Fruit fly (Drosophila melanogaster) whole organism, embryonic: Measurements from ENCODE around the gene CG13137.
A peak's percentile ranks its signal among the peaks of the same experiment; 100 is the strongest.

Source experiments
- Atf3 ChIP-seq: fragments of 200-800 bp; sonication (Bioruptor generic); optimal IDR thresholded peaks from 3 replicates; lab custom pipeline; 2016; ENCODE audit warnings: missing biosample characterization, missing genetic modification characterization
- Atf6 ChIP-seq: fragments of 200-800 bp; sonication (Bioruptor generic); IDR thresholded peaks from 2 replicates; pipeline ENCODE4 v1.3.6; 2022; ENCODE audit warnings: missing biosample characterization, missing genetic modification characterization
- Awh ChIP-seq: fragments of 200-800 bp; sonication (Bioruptor generic); IDR thresholded peaks from 2 replicates; pipeline ENCODE4, ENCODE4 v1.3.6; 2022; ENCODE audit warnings: missing biosample characterization, missing genetic modification characterization
- CG1024 ChIP-seq: fragments of 200-800 bp; sonication (Bioruptor generic); IDR thresholded peaks from 2 replicates; pipeline ENCODE4 v1.3.6; 2022; ENCODE audit warnings: missing biosample characterization, missing genetic modification characterization
- CG11085 ChIP-seq: fragments of 200-800 bp; sonication (Bioruptor generic); IDR thresholded peaks from 2 replicates; pipeline ENCODE4 v1.3.6; 2022; ENCODE audit warnings: missing biosample characterization, missing genetic modification characterization
- CG11247 ChIP-seq: fragments of 200-800 bp; sonication (Bioruptor generic); IDR thresholded peaks from 2 replicates; pipeline ENCODE4 v1.3.6; 2022; ENCODE audit warnings: missing biosample characterization, missing genetic modification characterization
- CG12155 ChIP-seq: fragments of 200-800 bp; sonication (Bioruptor generic); optimal IDR thresholded peaks from 3 replicates; lab custom pipeline; 2016; ENCODE audit warnings: missing biosample characterization, missing genetic modification characterization
- CG1233 ChIP-seq: fragments of 200-800 bp; sonication (Bioruptor generic); optimal IDR thresholded peaks from 4 replicates; lab custom pipeline; 2018; ENCODE audit warnings: missing biosample characterization, mild to moderate bottlenecking, missing genetic modification characterization
- CG12769 ChIP-seq: fragments of 200-800 bp; sonication (Bioruptor generic); optimal IDR thresholded peaks from 2 replicates; lab custom pipeline; 2019; ENCODE audit warnings: missing biosample characterization, mild to moderate bottlenecking, missing genetic modification characterization, moderate library complexity
- CG14050 ChIP-seq: fragments of 200-800 bp; sonication (Bioruptor generic); IDR thresholded peaks from 3 replicates; pipeline ENCODE4 v1.3.6; 2022; ENCODE audit warnings: missing biosample characterization, missing genetic modification characterization
- CG14710 ChIP-seq: fragments of 200-800 bp; sonication (Bioruptor generic); optimal IDR thresholded peaks from 3 replicates; lab custom pipeline; 2019; ENCODE audit warnings: missing biosample characterization, mild to moderate bottlenecking, missing genetic modification characterization, moderate library complexity
- CG15073 ChIP-seq: fragments of 200-800 bp; sonication (Bioruptor generic); optimal IDR thresholded peaks from 2 replicates; lab custom pipeline; 2016; ENCODE audit warnings: missing biosample characterization, missing genetic modification characterization
- CG17328 ChIP-seq: fragments of 200-800 bp; sonication (Bioruptor generic); IDR thresholded peaks from 2 replicates; pipeline ENCODE4 v1.3.6; 2022; ENCODE audit warnings: missing biosample characterization, missing genetic modification characterization
- CG1792 ChIP-seq: fragments of 200-800 bp; sonication (Bioruptor generic); optimal IDR thresholded peaks from 2 replicates; lab custom pipeline; 2016; ENCODE audit warnings: missing biosample characterization, missing genetic modification characterization
- CG2678 ChIP-seq: fragments of 200-800 bp; sonication (Bioruptor generic); optimal IDR thresholded peaks from 3 replicates; lab custom pipeline; 2019; ENCODE audit warnings: missing biosample characterization, mild to moderate bottlenecking, missing genetic modification characterization, moderate library complexity
- CG30403 ChIP-seq: fragments of 200-800 bp; sonication (Bioruptor generic); optimal IDR thresholded peaks from 3 replicates; lab custom pipeline; 2016; ENCODE audit warnings: missing biosample characterization, missing genetic modification characterization
- CG31224 ChIP-seq: fragments of 200-800 bp; sonication (Bioruptor generic); IDR thresholded peaks from 2 replicates; pipeline ENCODE4 v1.3.6; 2022; ENCODE audit warnings: missing biosample characterization, missing genetic modification characterization
- CG3163 ChIP-seq: fragments of 200-800 bp; sonication (Bioruptor generic); optimal IDR thresholded peaks from 3 replicates; lab custom pipeline; 2016; ENCODE audit warnings: missing biosample characterization, missing genetic modification characterization
- CG33557 ChIP-seq: fragments of 200-800 bp; sonication (Bioruptor generic); optimal IDR thresholded peaks from 2 replicates; lab custom pipeline; 2019; ENCODE audit warnings: missing biosample characterization, mild to moderate bottlenecking, missing genetic modification characterization, moderate library complexity
- CG3726 ChIP-seq: fragments of 200-800 bp; sonication (Bioruptor generic); IDR thresholded peaks from 3 replicates; pipeline ENCODE4, ENCODE4 v1.3.6; 2022; ENCODE audit warnings: missing biosample characterization, missing genetic modification characterization
- CG3847 ChIP-seq: fragments of 200-800 bp; sonication (Bioruptor generic); IDR thresholded peaks from 2 replicates; pipeline ENCODE4 v1.3.6; 2022; ENCODE audit warnings: missing biosample characterization, missing genetic modification characterization
- CG4854 ChIP-seq: fragments of 200-800 bp; sonication (Bioruptor generic); optimal IDR thresholded peaks from 2 replicates; lab custom pipeline; 2016; ENCODE audit warnings: missing biosample characterization, missing genetic modification characterization, inconsistent platforms
- CG6175 ChIP-seq: fragments of 200-800 bp; sonication (Bioruptor generic); IDR thresholded peaks from 3 replicates; pipeline ENCODE4 v1.3.6; 2022; ENCODE audit warnings: missing biosample characterization, missing genetic modification characterization
- CG6654 ChIP-seq: fragments of 200-800 bp; sonication (Bioruptor generic); optimal IDR thresholded peaks from 2 replicates; lab custom pipeline; 2017; ENCODE audit warnings: missing biosample characterization, mild to moderate bottlenecking, missing genetic modification characterization
- CG7745 ChIP-seq: fragments of 200-800 bp; sonication (Bioruptor generic); optimal IDR thresholded peaks from 2 replicates; lab custom pipeline; 2018; ENCODE audit warnings: missing biosample characterization, mild to moderate bottlenecking, missing genetic modification characterization, moderate library complexity
- D19B ChIP-seq: fragments of 200-800 bp; sonication (Bioruptor generic); optimal IDR thresholded peaks from 2 replicates; lab custom pipeline; 2017; ENCODE audit warnings: missing biosample characterization, mild to moderate bottlenecking, missing genetic modification characterization
- Dad ChIP-seq: fragments of 200-800 bp; sonication (Bioruptor generic); optimal IDR thresholded peaks from 3 replicates; lab custom pipeline; 2016; ENCODE audit warnings: missing biosample characterization, missing genetic modification characterization
- Dek ChIP-seq: fragments of 200-800 bp; sonication (Bioruptor generic); optimal IDR thresholded peaks from 3 replicates; lab custom pipeline; 2019; ENCODE audit warnings: missing biosample characterization, mild to moderate bottlenecking, missing genetic modification characterization, moderate library complexity
- Dfd ChIP-seq, 2 experiments: fragments of >200 bp; optimal IDR thresholded peaks; 2 replicates each; lab custom pipeline; 2017; ENCODE audit warnings: missing biosample characterization in 2 of 2, missing genetic modification characterization in 2 of 2
- Dip2 ChIP-seq: fragments of 200-800 bp; sonication (Bioruptor generic); IDR thresholded peaks from 2 replicates; pipeline ENCODE4 v1.3.6; 2022; ENCODE audit warnings: missing biosample characterization, missing genetic modification characterization
- HLH3B ChIP-seq: fragments of 200-800 bp; sonication (Bioruptor generic); IDR thresholded peaks from 2 replicates; pipeline ENCODE4 v1.3.6; 2022; ENCODE audit warnings: missing biosample characterization, missing genetic modification characterization
- NC2β ChIP-seq: fragments of 200-800 bp; sonication (Bioruptor generic); optimal IDR thresholded peaks from 2 replicates; lab custom pipeline; 2016; ENCODE audit warnings: missing biosample characterization, missing genetic modification characterization
- Sry-β ChIP-seq: fragments of 200-800 bp; sonication (Bioruptor generic); optimal IDR thresholded peaks from 2 replicates; lab custom pipeline; 2018; ENCODE audit warnings: missing biosample characterization, mild to moderate bottlenecking, missing genetic modification characterization, moderate library complexity
- Xbp1 ChIP-seq: fragments of 200-800 bp; sonication (Bioruptor generic); optimal IDR thresholded peaks from 3 replicates; lab custom pipeline; 2016; ENCODE audit warnings: missing biosample characterization, mild to moderate bottlenecking, missing genetic modification characterization
- YL-1 ChIP-seq: fragments of 200-800 bp; sonication (Bioruptor generic); optimal IDR thresholded peaks from 3 replicates; lab custom pipeline; 2017; ENCODE audit warnings: missing biosample characterization, mild to moderate bottlenecking, missing genetic modification characterization
- ac ChIP-seq: fragments of 200-800 bp; sonication (Bioruptor generic); optimal IDR thresholded peaks from 3 replicates; lab custom pipeline; 2017; ENCODE audit warnings: missing biosample characterization, mild to moderate bottlenecking, missing genetic modification characterization
- btn ChIP-seq: fragments of 200-800 bp; sonication (Bioruptor generic); optimal IDR thresholded peaks from 2 replicates; lab custom pipeline; 2016; ENCODE audit warnings: missing biosample characterization, missing genetic modification characterization
- crp ChIP-seq, 2 experiments: fragments of 200-800 bp; sonication (Bioruptor generic); optimal IDR thresholded peaks; 2 replicates in 1 of 2; 3 replicates in 1 of 2; lab custom pipeline; 2017; ENCODE audit warnings: missing biosample characterization in 2 of 2, missing genetic modification characterization in 2 of 2, mild to moderate bottlenecking in 1 of 2, moderate library complexity in 1 of 2
- cwo ChIP-seq: fragments of 200-800 bp; sonication (Bioruptor generic); optimal IDR thresholded peaks from 3 replicates; lab custom pipeline; 2017; ENCODE audit warnings: missing biosample characterization, missing genetic modification characterization, mild to moderate bottlenecking, moderate library complexity, missing genetic modification reagents
- danr ChIP-seq: fragments of 200-800 bp; sonication (Bioruptor generic); IDR thresholded peaks from 2 replicates; pipeline ENCODE4 v1.3.6; 2022; ENCODE audit warnings: missing biosample characterization, missing genetic modification characterization
- grau ChIP-seq: fragments of 200-800 bp; optimal IDR thresholded peaks from 3 replicates; lab custom pipeline; 2019; ENCODE audit warnings: missing biosample characterization, mild to moderate bottlenecking, missing genetic modification characterization, moderate library complexity
- her ChIP-seq: fragments of 200-800 bp; sonication (Bioruptor generic); optimal IDR thresholded peaks from 2 replicates; lab custom pipeline; 2016; ENCODE audit warnings: missing biosample characterization, missing genetic modification characterization
- ken ChIP-seq: fragments of 200-800 bp; sonication (Bioruptor generic); IDR thresholded peaks from 3 replicates; pipeline ENCODE4 v1.3.6; 2022; ENCODE audit warnings: missing biosample characterization, missing genetic modification characterization
- klu ChIP-seq: fragments of 200-800 bp; sonication (Bioruptor generic); IDR thresholded peaks from 2 replicates; pipeline ENCODE4 v1.3.6; 2022; ENCODE audit warnings: missing biosample characterization, missing genetic modification characterization
- nau ChIP-seq: fragments of 200-800 bp; sonication (Bioruptor generic); optimal IDR thresholded peaks from 3 replicates; lab custom pipeline; 2017; ENCODE audit warnings: missing biosample characterization, mild to moderate bottlenecking, missing genetic modification characterization, missing genetic modification reagents
- repo ChIP-seq: fragments of 200-800 bp; sonication (Bioruptor generic); optimal IDR thresholded peaks from 2 replicates; lab custom pipeline; 2016; ENCODE audit warnings: missing biosample characterization, missing genetic modification characterization
- sr ChIP-seq: fragments of 200-800 bp; sonication (Bioruptor generic); IDR thresholded peaks from 3 replicates; pipeline ENCODE4 v1.3.6; 2022; ENCODE audit warnings: missing biosample characterization, missing genetic modification characterization
- tio ChIP-seq: fragments of 200-800 bp; sonication (Bioruptor generic); optimal IDR thresholded peaks from 2 replicates; lab custom pipeline; 2017; ENCODE audit warnings: missing biosample characterization, missing genetic modification characterization, inconsistent platforms
- tna ChIP-seq: fragments of 200-800 bp; sonication (Bioruptor generic); IDR thresholded peaks from 2 replicates; pipeline ENCODE4 v1.3.6; 2022; ENCODE audit warnings: missing biosample characterization, missing genetic modification characterization; ENCODE audit not compliant: partially characterized antibody
- trem ChIP-seq: fragments of 200-800 bp; optimal IDR thresholded peaks from 3 replicates; lab custom pipeline; 2019; ENCODE audit warnings: missing biosample characterization, mild to moderate bottlenecking, missing genetic modification characterization, moderate library complexity
- tup ChIP-seq: fragments of 200-800 bp; sonication (Bioruptor generic); optimal IDR thresholded peaks from 2 replicates; lab custom pipeline; 2016; ENCODE audit warnings: missing biosample characterization, mild to moderate bottlenecking, missing genetic modification characterization, moderate library complexity
- wdn ChIP-seq: fragments of 200-800 bp; sonication (Bioruptor generic); IDR thresholded peaks from 2 replicates; pipeline ENCODE4 v1.3.6; 2022; ENCODE audit warnings: missing biosample characterization, missing genetic modification characterization

Gene CG13137

DNA sequence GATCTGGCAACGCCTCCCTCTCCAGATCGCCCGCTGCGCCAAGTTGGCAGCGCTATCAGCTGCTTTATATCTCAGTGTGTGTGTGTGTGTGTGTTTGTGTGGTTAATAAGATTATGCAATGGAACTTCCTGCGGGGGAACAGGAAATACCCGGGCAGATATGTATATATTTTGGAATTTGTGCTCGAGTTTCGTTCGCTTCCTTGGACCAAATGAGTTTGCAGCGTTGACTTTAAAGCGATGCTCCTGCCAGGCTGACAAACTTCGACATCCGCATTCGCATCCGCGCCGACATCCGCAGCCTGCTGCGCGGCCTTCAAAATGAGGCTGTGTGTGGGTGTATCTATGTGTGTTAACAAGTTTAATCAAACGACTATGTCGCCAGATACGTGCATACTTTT is 29.2 kb upstream of the CG13137 start (continued):
- no peak for TF ChIP-seq CG7745 (tag; lab: Kevin White, UChicago)
- no peak for TF ChIP-seq CG6175 (GFP tag; lab: Robert Waterston, UW)
- no peak for TF ChIP-seq tna
- no peak for TF ChIP-seq tup
- TF ChIP-seq CG1024 = no peak
- TF ChIP-seq Atf3 = no peak
- peak; percentile 55 for TF ChIP-seq Awh
- no peak for TF ChIP-seq CG4854
- TF ChIP-seq CG14710 = peak; percentile 15
- TF ChIP-seq Dek (tag; lab: Kevin White, UChicago) = no peak
- no peak for TF ChIP-seq CG30403 (GFP tag; lab: Kevin White, UChicago)
- TF ChIP-seq CG3847 = no peak
- TF ChIP-seq sr (GFP tag; lab: Robert Waterston, UW) = peak; percentile 52; the same call in 2 of the 3 replicates
- TF ChIP-seq grau (tag; lab: Kevin White, UChicago) = no peak
- no peak for TF ChIP-seq wdn (GFP tag; lab: Robert Waterston, UW)
- TF ChIP-seq NC2β (GFP tag; lab: Kevin White, UChicago) = no peak
- TF ChIP-seq Dad (GFP tag; lab: Kevin White, UChicago) = no peak
- no peak for TF ChIP-seq Dfd (GFP tag; optimal IDR thresholded peaks at IDR 0.05; lab: Kevin White, UChicago)
- no peak for TF ChIP-seq CG1792
- peak; percentile 48 for TF ChIP-seq D19B (GFP tag; lab: Kevin White, UChicago)
- TF ChIP-seq CG15073 (GFP tag; lab: Kevin White, UChicago) = no peak
- no peak for TF ChIP-seq danr (GFP tag; lab: Robert Waterston, UW)
- TF ChIP-seq klu = peak; percentile 42; the same call in 1 of the 2 replicates
- no peak for TF ChIP-seq YL-1 (GFP tag; lab: Kevin White, UChicago)
- no peak for TF ChIP-seq repo
- TF ChIP-seq btn (GFP tag; lab: Kevin White, UChicago) = no peak
- no peak for TF ChIP-seq CG31224 (GFP tag; lab: Robert Waterston, UW)
- TF ChIP-seq cwo (GFP tag; lab: Kevin White, UChicago) = peak; percentile 13
- TF ChIP-seq Atf6 (GFP tag; lab: Robert Waterston, UW) = 0 out of 2 replicates have a peak, but pooled peaks have one; percentile 32
- no peak for TF ChIP-seq CG6654 (GFP tag; lab: Kevin White, UChicago)
- TF ChIP-seq Xbp1 = no peak
- TF ChIP-seq CG12769 (tag; lab: Kevin White, UChicago) = no peak
- TF ChIP-seq CG3163 (GFP tag; lab: Kevin White, UChicago) = no peak
- no peak for TF ChIP-seq CG11247 (GFP tag; lab: Robert Waterston, UW)
- TF ChIP-seq CG3726 (GFP tag; lab: Robert Waterston, UW) = no peak
- no peak for TF ChIP-seq ac (GFP tag; lab: Kevin White, UChicago)
- TF ChIP-seq her = no peak
- TF ChIP-seq HLH3B (GFP tag; lab: Robert Waterston, UW) = 0 out of 2 replicates have a peak, but pooled peaks have one; percentile 38
- peak; percentile 95 for TF ChIP-seq trem (tag; lab: Kevin White, UChicago)
- no peak for TF ChIP-seq Sry-β (GFP tag; lab: Kevin White, UChicago)
- TF ChIP-seq Dip2 (GFP tag; lab: Robert Waterston, UW) = no peak
- TF ChIP-seq CG33557 (GFP tag; lab: Kevin White, UChicago) = no peak
- TF ChIP-seq CG12155 = no peak
- TF ChIP-seq CG17328 (GFP tag; lab: Robert Waterston, UW) = no peak
- no peak for TF ChIP-seq CG14050 (GFP tag; lab: Robert Waterston, UW)
- no peak for TF ChIP-seq ken
- peak; percentile 57 for TF ChIP-seq CG1233
- peak; percentile 81 for TF ChIP-seq nau
- no peak for TF ChIP-seq CG11085
- TF ChIP-seq tio (GFP tag; lab: Kevin White, UChicago) = no peak
- TF ChIP-seq CG2678 (tag; lab: Kevin White, UChicago) = peak; percentile 62
- TF ChIP-seq crp (GFP tag; optimal IDR thresholded peaks at IDR 0.05; lab: Kevin White, UChicago) = no peak
